Worm (Caenorhabditis elegans): ENCODE data around the gene twk-7.

twk-7 gene

DNA sequence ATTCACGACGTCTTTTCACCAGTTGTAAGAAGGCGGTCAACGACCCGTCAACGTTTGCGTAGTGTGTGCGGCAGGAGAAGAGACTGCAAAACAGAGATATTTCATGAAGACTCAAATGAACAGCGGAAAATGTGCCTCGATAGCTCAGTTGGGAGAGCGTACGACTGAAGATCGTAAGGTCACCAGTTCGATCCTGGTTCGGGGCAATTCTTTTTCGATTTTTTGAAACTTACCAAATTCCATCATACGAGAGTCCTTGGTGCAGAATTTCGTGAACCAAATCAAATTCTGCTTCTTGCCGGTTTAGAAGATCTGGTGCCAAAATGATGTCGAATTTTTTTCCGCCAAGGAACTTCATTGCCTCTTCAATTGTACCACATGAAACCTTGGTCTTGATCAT, 9.4 kb upstream of the twk-7 start (continued):
- peak in 1 of 2 experiments; percentile 17 for TF ChIP-seq hif-1 (tag; optimal IDR thresholded peaks at IDR 0.05)
- no peak for TF ChIP-seq snpc-4 (tag; optimal IDR thresholded peaks at IDR 0.05)
- TF ChIP-seq madf-5 (GFP tag; IDR thresholded peaks at IDR 0.05), result peak; percentile 11 to 64; a peak in 1 of 4 replicates
- no peak for TF ChIP-seq fos-1 (tag; optimal IDR thresholded peaks at IDR 0.05)
- TF ChIP-seq mep-1 (tag; optimal IDR thresholded peaks at IDR 0.05), result peak; percentile 34
- no peak for TF ChIP-seq ztf-11 (tag; optimal IDR thresholded peaks at IDR 0.05)
- TF ChIP-seq unc-130 (GFP tag; optimal IDR thresholded peaks at IDR 0.05), result no peak

DNA sequence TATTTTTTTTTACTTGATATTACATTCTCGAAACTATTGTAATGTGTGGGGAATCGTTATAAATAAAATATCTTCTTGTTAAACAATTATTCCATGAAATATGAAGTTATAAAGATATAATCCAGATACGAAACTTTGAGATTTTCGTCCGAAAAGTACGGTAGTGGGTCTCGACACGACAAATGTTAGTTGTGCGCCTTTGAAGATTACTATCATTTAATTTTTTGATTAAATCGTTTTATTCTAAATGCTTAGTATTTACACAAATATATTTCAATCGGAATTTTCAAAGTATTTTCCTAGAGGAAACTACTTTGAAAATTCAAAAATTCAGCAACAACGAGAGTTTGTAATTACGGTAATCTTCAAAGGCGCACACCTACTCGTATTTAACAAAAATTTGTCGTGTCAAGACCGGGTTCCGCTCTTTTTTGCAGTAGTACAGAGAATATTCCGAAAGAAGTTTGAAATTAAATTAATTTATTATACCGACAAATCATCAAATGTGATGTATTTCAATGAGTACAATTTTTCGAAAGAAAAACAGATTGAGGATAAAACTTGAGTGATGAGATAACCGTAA, 8.7 kb upstream of the twk-7 start:
- TF ChIP-seq cey-2 (tag; optimal IDR thresholded peaks at IDR 0.05; ENCODE audit: borderline replicate concordance, insufficient read depth) (no peak), duxl-1 (tag; optimal IDR thresholded peaks at IDR 0.05; ENCODE audit: poor library complexity) (no peak), hmg-1.1 (GFP tag; IDR thresholded peaks at IDR 0.05) (no peak), ces-1 (GFP tag; optimal IDR thresholded peaks at IDR 0.05) (no peak), F26F4.8 (GFP tag; conservative IDR thresholded peaks at IDR 0.05) (no peak), jun-1 (tag; optimal IDR thresholded peaks at IDR 0.05) (no peak), ZK337.2 (GFP tag; IDR thresholded peaks at IDR 0.05) (no peak), vab-7 (GFP tag; IDR thresholded peaks at IDR 0.05) (no peak), unc-130 (GFP tag; optimal IDR thresholded peaks at IDR 0.05) (no peak), nhr-48 (tag; optimal IDR thresholded peaks at IDR 0.05) (no peak), F44E2.7 (GFP tag; IDR thresholded peaks at IDR 0.05) (no peak), rbr-2 (tag; optimal IDR thresholded peaks at IDR 0.05) (no peak), daf-8 (GFP tag; IDR thresholded peaks at IDR 0.05) (no peak), aly-2 (tag; optimal IDR thresholded peaks at IDR 0.05) (no peak), zfp-2 (tag; optimal IDR thresholded peaks at IDR 0.05) (no peak), nhr-102 (tag; optimal IDR thresholded peaks at IDR 0.05) (no peak), daf-19 (GFP tag; conservative IDR thresholded peaks at IDR 0.05) (no peak), lin-38 (GFP tag; IDR thresholded peaks at IDR 0.05) (peak; percentile 30; the same call in 1 of the 2 replicates), tag-97 (GFP tag; IDR thresholded peaks at IDR 0.05) (no peak), R02D3.7 (tag; optimal IDR thresholded peaks at IDR 0.05) (no peak), snpc-1.2 (GFP tag; IDR thresholded peaks at IDR 0.05) (no peak), lim-7 (GFP tag; IDR thresholded peaks at IDR 0.05) (no peak), dpl-1 (GFP tag; optimal IDR thresholded peaks at IDR 0.05) (no peak), set-16 (GFP tag; IDR thresholded peaks at IDR 0.05) (no peak), dve-1 (tag; optimal IDR thresholded peaks at IDR 0.05; ENCODE audit: insufficient read depth) (peak; percentile 19), nhr-6 (tag; optimal IDR thresholded peaks at IDR 0.05) (no peak), lsy-2 (tag; optimal IDR thresholded peaks at IDR 0.05) (no peak), egl-43 (GFP tag; IDR thresholded peaks at IDR 0.05) (no peak), nhr-41 (GFP tag; IDR thresholded peaks at IDR 0.05) (no peak), mdt-29 (GFP tag; IDR thresholded peaks at IDR 0.05) (no peak), F49E8.2 (tag; optimal IDR thresholded peaks at IDR 0.05; ENCODE audit: borderline replicate concordance) (no peak), nhr-111 (GFP tag; optimal IDR thresholded peaks at IDR 0.05) (no peak), attf-4 (tag; optimal IDR thresholded peaks at IDR 0.05) (no peak), madf-9 (GFP tag; conservative IDR thresholded peaks at IDR 0.05) (no peak), hif-1 (tag; optimal IDR thresholded peaks at IDR 0.05) (no peak), lin-1 (GFP tag; IDR thresholded peaks at IDR 0.05) (no peak), mxl-2 (GFP tag; conservative IDR thresholded peaks at IDR 0.05) (no peak), fkh-10 (GFP tag; optimal IDR thresholded peaks at IDR 0.05) (no peak), unc-62 (GFP tag; optimal IDR thresholded peaks at IDR 0.05 in 1 of 2) (no peak), unc-62 (tag; optimal IDR thresholded peaks at IDR 0.05) (no peak), ceh-28 (tag; optimal IDR thresholded peaks at IDR 0.05) (no peak), nhr-77 (tag; optimal IDR thresholded peaks at IDR 0.05) (peak; percentile 7), ctbp-1 (GFP tag; IDR thresholded peaks at IDR 0.05) (no peak), Y75B8A.6 (GFP tag; IDR thresholded peaks at IDR 0.05) (0 out of 2 replicates have a peak, but pooled peaks have one; percentile 6)
